Worm (Caenorhabditis elegans) whole organism, L1 larva: ENCODE measurements around the gene lido-17.

Source experiments
- C04F5.9 ChIP-seq: sonication (generic microtip); optimal IDR thresholded peaks from 2 replicates; lab custom pipeline; 2016; ENCODE audit warnings: missing genetic modification characterization, missing compliant biosample characterization
- C16A3.4 ChIP-seq: fragments of 150-350 bp; optimal IDR thresholded peaks from 2 replicates; lab custom pipeline; 2014; ENCODE audit warnings: missing biosample characterization, missing genetic modification characterization
- C34B4.2 ChIP-seq: sonication (generic microtip); optimal IDR thresholded peaks from 2 replicates; lab custom pipeline; 2017; ENCODE audit warnings: mild to moderate bottlenecking, missing genetic modification characterization, missing compliant biosample characterization
- blmp-1 ChIP-seq: fragments of 150-350 bp; optimal IDR thresholded peaks from 2 replicates; lab custom pipeline; 2014; ENCODE audit warnings: missing biosample characterization, missing genetic modification characterization
- ceh-63 ChIP-seq: fragments of 200-800 bp; sonication (Bioruptor generic); optimal IDR thresholded peaks from 2 replicates; lab custom pipeline; 2018; ENCODE audit warnings: mild to moderate bottlenecking, missing genetic modification characterization, missing compliant biosample characterization
- ceh-8 ChIP-seq: fragments of 200-800 bp; sonication (Bioruptor generic); optimal IDR thresholded peaks from 2 replicates; lab custom pipeline; 2018; ENCODE audit warnings: mild to moderate bottlenecking, missing genetic modification characterization, moderate library complexity, missing compliant biosample characterization
- ceh-82 ChIP-seq, 3 experiments: fragments of 150-350 bp in 1 of 3; sonication (generic microtip) in 2 of 3; optimal IDR thresholded peaks; 2 replicates each; lab custom pipeline; 2014 to 2017; ENCODE audit warnings: missing biosample characterization in 3 of 3, missing genetic modification characterization in 3 of 3
- ces-1 ChIP-seq: fragments of 150-350 bp; optimal IDR thresholded peaks from 2 replicates; lab custom pipeline; 2014; ENCODE audit warnings: missing biosample characterization, missing genetic modification reagents, missing genetic modification characterization
- dpl-1 ChIP-seq, 3 experiments: fragments of 150-350 bp in 2 of 3; sonication (generic microtip) in 1 of 3; optimal IDR thresholded peaks; 2 replicates each; lab custom pipeline; 2014 to 2017; ENCODE audit warnings: missing biosample characterization in 3 of 3, missing genetic modification characterization in 3 of 3, missing genetic modification reagents in 3 of 3
- efl-1 ChIP-seq, 4 experiments: fragments of 150-350 bp; optimal IDR thresholded peaks in 3 of 4; peaks in 1 of 4; 1 replicate in 1 of 4; 2 replicates in 3 of 4; lab custom pipeline; 2014; ENCODE audit warnings: missing biosample characterization in 2 of 4, missing genetic modification characterization in 2 of 4, missing genetic modification reagents in 2 of 4
- egl-27 ChIP-seq, 2 experiments: fragments of 150-350 bp in 1 of 2; sonication (generic microtip); optimal IDR thresholded peaks; 3 replicates each; lab custom pipeline; 2017 to 2018; ENCODE audit warnings: missing biosample characterization in 2 of 2, missing genetic modification characterization in 2 of 2, missing genetic modification reagents in 2 of 2
- elt-2 ChIP-seq: sonication (generic microtip); optimal IDR thresholded peaks from 2 replicates; lab custom pipeline; 2016; ENCODE audit warnings: missing genetic modification characterization, mild to moderate bottlenecking, inconsistent platforms, missing compliant biosample characterization, missing genetic modification reagents
- elt-3 ChIP-seq, 6 experiments: fragments of 150-350 bp in 1 of 6; sonication (generic microtip); optimal IDR thresholded peaks; 2 replicates each; lab custom pipeline; 2017 to 2018; ENCODE audit warnings: missing biosample characterization in 6 of 6, missing genetic modification characterization in 6 of 6, inconsistent platforms in 1 of 6
- ets-5 ChIP-seq: fragments of 200-800 bp; sonication (Bioruptor generic); IDR thresholded peaks from 2 replicates; pipeline ENCODE4 v1.3.6; 2022; ENCODE audit warnings: missing genetic modification characterization, missing compliant biosample characterization
- fkh-8 ChIP-seq: sonication (generic microtip); optimal IDR thresholded peaks from 2 replicates; lab custom pipeline; 2016; ENCODE audit warnings: mild to moderate bottlenecking, missing genetic modification characterization, missing compliant biosample characterization
- grh-1 ChIP-seq: fragments of 200-800 bp; sonication (Bioruptor generic); IDR thresholded peaks from 2 replicates; pipeline ENCODE4 v1.3.6; 2022; ENCODE audit warnings: missing genetic modification reagents, missing genetic modification characterization, missing compliant biosample characterization
- hlh-17 ChIP-seq: fragments of 200-800 bp; sonication (Bioruptor generic); optimal IDR thresholded peaks from 2 replicates; lab custom pipeline; 2018; ENCODE audit warnings: missing genetic modification characterization, mild to moderate bottlenecking, missing compliant biosample characterization, moderate library complexity, borderline replicate concordance
- hlh-4 ChIP-seq: sonication (generic microtip); optimal IDR thresholded peaks from 2 replicates; lab custom pipeline; 2016; ENCODE audit warnings: mild to moderate bottlenecking, missing genetic modification characterization, missing compliant biosample characterization
- irx-1 ChIP-seq: sonication (generic microtip); optimal IDR thresholded peaks from 2 replicates; lab custom pipeline; 2016; ENCODE audit warnings: missing genetic modification characterization, missing compliant biosample characterization
- lin-15B ChIP-seq: fragments of 150-350 bp; sonication (generic microtip); optimal IDR thresholded peaks from 3 replicates; lab custom pipeline; 2014; ENCODE audit warnings: missing biosample characterization, missing genetic modification characterization
- lin-35 ChIP-seq, 2 experiments: fragments of 150-350 bp; optimal IDR thresholded peaks; 2 replicates each; lab custom pipeline; 2014; ENCODE audit warnings: missing biosample characterization in 2 of 2, missing genetic modification characterization in 2 of 2, missing genetic modification reagents in 2 of 2
- lsy-2 ChIP-seq, 2 experiments: fragments of 150-350 bp; optimal IDR thresholded peaks; 2 replicates each; lab custom pipeline; 2014; ENCODE audit warnings: missing biosample characterization in 2 of 2, missing genetic modification characterization in 2 of 2
- mdl-1 ChIP-seq, 2 experiments: fragments of 150-350 bp; optimal IDR thresholded peaks; 2 replicates each; lab custom pipeline; 2014 to 2017; ENCODE audit warnings: missing biosample characterization in 2 of 2, missing genetic modification characterization in 2 of 2, inconsistent platforms in 1 of 2
- mep-1 ChIP-seq: fragments of 150-350 bp; optimal IDR thresholded peaks from 2 replicates; lab custom pipeline; 2014; ENCODE audit warnings: missing biosample characterization, missing genetic modification characterization
- nhr-19 ChIP-seq: fragments of 200-800 bp; sonication (Bioruptor generic); conservative IDR thresholded peaks from 2 replicates; pipeline ENCODE4 v1.3.6; 2022; ENCODE audit warnings: missing genetic modification characterization, missing compliant biosample characterization
- nhr-20 ChIP-seq: sonication (generic microtip); optimal IDR thresholded peaks from 2 replicates; lab custom pipeline; 2016; ENCODE audit warnings: mild to moderate bottlenecking, missing genetic modification characterization, missing compliant biosample characterization
- nhr-237 ChIP-seq: fragments of 150-350 bp; optimal IDR thresholded peaks from 2 replicates; lab custom pipeline; 2014; ENCODE audit warnings: missing biosample characterization, missing genetic modification characterization
- nhr-47 ChIP-seq: sonication (generic microtip); optimal IDR thresholded peaks from 2 replicates; lab custom pipeline; 2016; ENCODE audit warnings: mild to moderate bottlenecking, missing genetic modification characterization, moderate library complexity, missing compliant biosample characterization
- nhr-76 ChIP-seq: sonication (generic microtip); optimal IDR thresholded peaks from 2 replicates; lab custom pipeline; 2017; ENCODE audit warnings: missing biosample characterization, missing genetic modification characterization
- nhr-85 ChIP-seq: sonication (generic microtip); peaks from one replicate; lab custom pipeline; 2016; ENCODE audit warnings: missing genetic modification characterization, inconsistent platforms, missing compliant biosample characterization
- nhr-90 ChIP-seq: sonication (generic microtip); optimal IDR thresholded peaks from 2 replicates; lab custom pipeline; 2016; ENCODE audit warnings: mild to moderate bottlenecking, missing genetic modification characterization, missing compliant biosample characterization; ENCODE audit not compliant: poor library complexity
- pag-3 ChIP-seq: sonication (generic microtip); optimal IDR thresholded peaks from 2 replicates; lab custom pipeline; 2017; ENCODE audit warnings: missing genetic modification characterization, mild to moderate bottlenecking, missing compliant biosample characterization, antibody characterized with exemption, borderline replicate concordance; ENCODE audit not compliant: insufficient read depth
- skn-1 ChIP-seq: fragments of 150-350 bp; optimal IDR thresholded peaks from 2 replicates; lab custom pipeline; 2014; ENCODE audit warnings: missing biosample characterization, missing genetic modification characterization
- snpc-4 ChIP-seq: fragments of 150-350 bp; optimal IDR thresholded peaks from 2 replicates; lab custom pipeline; 2014; ENCODE audit warnings: missing biosample characterization, missing genetic modification characterization
- swsn-7 ChIP-seq: sonication (generic microtip); optimal IDR thresholded peaks from 2 replicates; lab custom pipeline; 2016; ENCODE audit warnings: missing genetic modification characterization, missing compliant biosample characterization
- tbx-2 ChIP-seq: sonication (generic microtip); optimal IDR thresholded peaks from 2 replicates; lab custom pipeline; 2016; ENCODE audit warnings: missing genetic modification characterization, missing compliant biosample characterization
- tlp-1 ChIP-seq: fragments of 150-350 bp; optimal IDR thresholded peaks from 2 replicates; lab custom pipeline; 2014; ENCODE audit warnings: missing biosample characterization, missing genetic modification characterization
- unc-130 ChIP-seq: fragments of 150-350 bp; optimal IDR thresholded peaks from 2 replicates; lab custom pipeline; 2017; ENCODE audit warnings: missing biosample characterization, missing genetic modification characterization, inconsistent platforms
- unc-30 ChIP-seq: sonication (generic microtip); optimal IDR thresholded peaks from 2 replicates; lab custom pipeline; 2017; ENCODE audit warnings: missing biosample characterization, missing genetic modification characterization
- xbp-1 ChIP-seq: sonication (generic microtip); optimal IDR thresholded peaks from 2 replicates; lab custom pipeline; 2016; ENCODE audit warnings: missing genetic modification characterization, missing compliant biosample characterization

Gene lido-17

ce11 chrII:9372393-9372792 is 20.2 kb downstream of the lido-17 start, which contains the start of gene C06C3.3:
TSS of gene C06C3.3 (minus strand) at chrII:9372493.
- TF ChIP-seq unc-30 (tag; lab: Kevin White, UChicago) (no peak), C04F5.9 (no peak), irx-1 (no peak), elt-3 (tag; optimal IDR thresholded peaks at IDR 0.05; lab: Kevin White, UChicago) (no peak)
- TF ChIP-seq, all 84 proteins: peak for 0

- TF ChIP-seq ces-1 (GFP tag; lab: Kevin White, UChicago) (no peak), blmp-1 (tag; lab: Kevin White, UChicago) (no peak), nhr-85 (tag; lab: Kevin White, UChicago) (no peak), ceh-63 (GFP tag; lab: Kevin White, UChicago) (no peak), lsy-2 (tag; optimal IDR thresholded peaks at IDR 0.05; lab: Kevin White, UChicago) (no peak), nhr-20 (no peak), fkh-8 (tag; lab: Kevin White, UChicago) (no peak), nhr-19 (GFP tag; lab: Robert Waterston, UW) (no peak), tbx-2 (tag; lab: Kevin White, UChicago) (no peak)
Observed at ce11 chrII:9369394-9369793, 23.2 kb downstream of the lido-17 start.

ce11 chrII:9362249-9362648 is 30.4 kb downstream of the lido-17 start:
- no peak for TF ChIP-seq nhr-76 (tag; lab: Kevin White, UChicago)
- TF ChIP-seq lin-15B, result no peak
- TF ChIP-seq snpc-4 (tag; lab: Kevin White, UChicago), result no peak
- TF ChIP-seq xbp-1 (tag; lab: Kevin White, UChicago), result no peak
- TF ChIP-seq hlh-17 (GFP tag; lab: Kevin White, UChicago), result no peak
- TF ChIP-seq blmp-1 (tag; lab: Kevin White, UChicago), result no peak
- no peak for TF ChIP-seq efl-1 (optimal IDR thresholded peaks at IDR 0.05; lab: Kevin White, UChicago)
- peak in 1 of 2 experiments; percentile 75 for TF ChIP-seq efl-1 (GFP tag; optimal IDR thresholded peaks at IDR 0.05 in 1 of 2; lab: Kevin White, UChicago)
- TF ChIP-seq tlp-1 (tag; lab: Kevin White, UChicago), result no peak

- TF ChIP-seq pag-3 (tag; lab: Kevin White, UChicago) (no peak), C16A3.4 (tag; lab: Kevin White, UChicago) (no peak), ceh-8 (GFP tag; lab: Kevin White, UChicago) (no peak), elt-2 (tag; lab: Kevin White, UChicago) (no peak), nhr-237 (tag; lab: Kevin White, UChicago) (no peak), xbp-1 (tag; lab: Kevin White, UChicago) (no peak), ceh-82 (tag; optimal IDR thresholded peaks at IDR 0.05; lab: Kevin White, UChicago) (no peak), nhr-76 (tag; lab: Kevin White, UChicago) (no peak), nhr-85 (tag; lab: Kevin White, UChicago) (no peak), grh-1 (GFP tag; lab: Robert Waterston, UW) (no peak), irx-1 (no peak)
Observed at ce11 chrII:9358230-9358629, 34.4 kb downstream of the lido-17 start, which contains the start of gene mel-11. TSS of gene mel-11 (plus strand) at chrII:9358530.

- TF ChIP-seq C34B4.2 (no peak), nhr-85 (tag; lab: Kevin White, UChicago) (peak; percentile 79), ces-1 (GFP tag; lab: Kevin White, UChicago) (no peak), dpl-1 (GFP tag; optimal IDR thresholded peaks at IDR 0.05; lab: Kevin White, UChicago) (peak in 2 of 3 experiments; percentile 17 to 35), ets-5 (GFP tag; lab: Robert Waterston, UW) (no peak), efl-1 (optimal IDR thresholded peaks at IDR 0.05; lab: Kevin White, UChicago) (peak; percentile 47 to 49), efl-1 (GFP tag; optimal IDR thresholded peaks at IDR 0.05 in 1 of 2; lab: Kevin White, UChicago) (peak; percentile 11 to 89), mep-1 (peak; percentile 25), nhr-19 (GFP tag; lab: Robert Waterston, UW) (peak; percentile 50), skn-1 (tag; lab: Kevin White, UChicago) (peak; percentile 34), swsn-7 (tag; lab: Kevin White, UChicago) (peak; percentile 35), tlp-1 (tag; lab: Kevin White, UChicago) (no peak), xbp-1 (tag; lab: Kevin White, UChicago) (peak; percentile 4), ceh-8 (GFP tag; lab: Kevin White, UChicago) (no peak), unc-130 (tag; lab: Kevin White, UChicago) (peak; percentile 63), lin-35 (GFP tag; optimal IDR thresholded peaks at IDR 0.05; lab: Kevin White, UChicago) (peak; percentile 33 to 48), mdl-1 (tag; optimal IDR thresholded peaks at IDR 0.05; lab: Kevin White, UChicago) (peak in 1 of 2 experiments; percentile 60), C16A3.4 (tag; lab: Kevin White, UChicago) (peak; percentile 12), nhr-90 (tag; lab: Kevin White, UChicago) (peak; percentile 3), nhr-47 (tag; lab: Kevin White, UChicago) (peak; percentile 40), lsy-2 (tag; optimal IDR thresholded peaks at IDR 0.05; lab: Kevin White, UChicago) (peak in 1 of 2 experiments; percentile 68), egl-27 (tag; optimal IDR thresholded peaks at IDR 0.05; lab: Kevin White, UChicago) (peak in 1 of 2 experiments; percentile 51), unc-30 (tag; lab: Kevin White, UChicago) (no peak), lin-15B (no peak), pag-3 (tag; lab: Kevin White, UChicago) (no peak), hlh-4 (tag; lab: Kevin White, UChicago) (no peak), ceh-82 (tag; optimal IDR thresholded peaks at IDR 0.05; lab: Kevin White, UChicago) (peak in 1 of 3 experiments; percentile 8)
Observed at ce11 chrII:9356723-9357122, 35.9 kb downstream of the lido-17 start.
